Fruit fly (Drosophila melanogaster) Kc167 (cell line): ENCODE results near the gene eIF2A.

Source experiments
- Myc ChIP-seq: fragments of >200 bp; optimal IDR thresholded peaks from 2 replicates; lab custom pipeline; 2017; ENCODE audit warnings: missing external identifiers
- Sin3A ChIP-seq: fragments of >200 bp; optimal IDR thresholded peaks from 2 replicates; lab custom pipeline; 2018; ENCODE audit warnings: missing external identifiers
- h ChIP-seq: fragments of >200 bp; optimal IDR thresholded peaks from 3 replicates; lab custom pipeline; 2018; ENCODE audit warnings: missing external identifiers
- insv ChIP-seq: fragments of >200 bp; optimal IDR thresholded peaks from 3 replicates; lab custom pipeline; 2018; ENCODE audit warnings: missing external identifiers
- psq ChIP-seq: fragments of >200 bp; optimal IDR thresholded peaks from 2 replicates; lab custom pipeline; 2017; ENCODE audit warnings: missing external identifiers
- ttk ChIP-seq: sonication (Bioruptor generic); optimal IDR thresholded peaks from 2 replicates; lab custom pipeline; 2017; ENCODE audit warnings: missing external identifiers

DNA sequence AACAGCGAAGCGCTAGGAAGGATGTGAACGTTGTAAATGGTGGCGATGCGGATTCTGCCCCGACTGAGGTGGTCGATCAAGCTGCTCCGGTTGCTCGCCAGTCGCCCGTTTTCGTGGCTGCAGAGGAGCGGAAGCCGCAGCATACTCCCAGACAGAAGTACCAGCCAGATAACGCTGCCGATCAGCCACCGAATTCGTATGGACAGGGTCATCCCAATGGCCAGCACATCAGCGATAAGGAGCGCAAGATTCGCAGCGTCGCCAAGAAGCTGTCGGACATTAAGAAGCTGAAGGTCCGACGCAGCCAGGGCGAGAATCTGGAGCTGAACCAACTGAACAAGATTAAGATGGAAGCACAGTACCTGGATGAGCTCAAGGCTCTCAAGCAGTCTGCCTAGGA is 2.6 kb downstream of the eIF2A start:
- TF ChIP-seq psq (lab: Kevin White, UChicago) (no peak), Myc (no peak), insv (no peak), Sin3A (lab: Kevin White, UChicago) (no peak), ttk (lab: Kevin White, UChicago) (no peak), h (lab: Kevin White, UChicago) (no peak)
